Worm (Caenorhabditis elegans): ENCODE measurements around the gene T28A8.8.

T28A8.8 gene

ce11 chrIII:13474482-13474881 lies 28.1 kb upstream of the T28A8.8 start (continued):
- TF ChIP-seq unc-55 (GFP tag; optimal IDR thresholded peaks at IDR 0.05) (no peak), ceh-19 (GFP tag; optimal IDR thresholded peaks at IDR 0.05) (no peak), madf-2 (tag; optimal IDR thresholded peaks at IDR 0.05) (no peak), pros-1 (tag; optimal IDR thresholded peaks at IDR 0.05) (no peak), dve-1 (tag; optimal IDR thresholded peaks at IDR 0.05) (no peak), fax-1 (tag; optimal IDR thresholded peaks at IDR 0.05) (peak; percentile 57), tbx-7 (tag; optimal IDR thresholded peaks at IDR 0.05) (peak; percentile 85), ceh-22 (tag; optimal IDR thresholded peaks at IDR 0.05) (no peak), ceh-9 (tag; optimal IDR thresholded peaks at IDR 0.05) (no peak), pat-9 (tag; optimal IDR thresholded peaks at IDR 0.05) (no peak), ceh-6 (GFP tag; optimal IDR thresholded peaks at IDR 0.05) (peak; percentile 13), lim-6 (tag; optimal IDR thresholded peaks at IDR 0.05) (no peak), lin-11 (tag; optimal IDR thresholded peaks at IDR 0.05) (no peak), K09A11.1 (tag; optimal IDR thresholded peaks at IDR 0.05; ENCODE audit: insufficient read depth) (no peak), hlh-13 (GFP tag; optimal IDR thresholded peaks at IDR 0.05) (no peak), ttx-3 (tag; optimal IDR thresholded peaks at IDR 0.05) (no peak), pag-3 (tag; optimal IDR thresholded peaks at IDR 0.05; ENCODE audit: borderline replicate concordance) (no peak), C08G9.2 (tag; optimal IDR thresholded peaks at IDR 0.05) (peak; percentile 79), hlh-8 (tag; optimal IDR thresholded peaks at IDR 0.05) (peak; percentile 44), hlh-15 (tag; optimal IDR thresholded peaks at IDR 0.05) (no peak), fkh-10 (GFP tag; optimal IDR thresholded peaks at IDR 0.05) (no peak), hlh-6 (tag; optimal IDR thresholded peaks at IDR 0.05) (no peak), zip-5 (tag; optimal IDR thresholded peaks at IDR 0.05) (peak; percentile 78), ceh-31 (tag; optimal IDR thresholded peaks at IDR 0.05) (peak; percentile 84), elt-2 (tag; optimal IDR thresholded peaks at IDR 0.05) (peak; percentile 59), pha-4 (tag; optimal IDR thresholded peaks at IDR 0.05) (no peak), pha-2 (tag; optimal IDR thresholded peaks at IDR 0.05) (no peak), pqm-1 (tag; optimal IDR thresholded peaks at IDR 0.05) (no peak), unc-3 (GFP tag; conservative IDR thresholded peaks at IDR 0.05) (no peak), unc-3 (tag; optimal IDR thresholded peaks at IDR 0.05) (no peak), sdc-2 (tag; optimal IDR thresholded peaks at IDR 0.05) (no peak), ets-4 (tag; optimal IDR thresholded peaks at IDR 0.05) (peak; percentile 32)

ce11 chrIII:13476682-13477081 lies 25.9 kb upstream of the T28A8.8 start, which contains the start of gene T27E9.6:
Gene T27E9.6 (minus strand): TSS chrIII:13476782.
- TF ChIP-seq odd-2 (tag; optimal IDR thresholded peaks at IDR 0.05) (no peak), ets-4 (tag; optimal IDR thresholded peaks at IDR 0.05) (no peak), F13H6.1 (tag; optimal IDR thresholded peaks at IDR 0.05) (no peak), K09A11.1 (tag; optimal IDR thresholded peaks at IDR 0.05; ENCODE audit: insufficient read depth) (no peak), ref-2 (tag; optimal IDR thresholded peaks at IDR 0.05) (no peak), C08G9.2 (tag; optimal IDR thresholded peaks at IDR 0.05) (no peak), syd-9 (tag; optimal IDR thresholded peaks at IDR 0.05) (no peak), tbx-2 (tag; optimal IDR thresholded peaks at IDR 0.05) (no peak), npax-4 (tag; optimal IDR thresholded peaks at IDR 0.05) (no peak), ceh-48 (tag; optimal IDR thresholded peaks at IDR 0.05) (no peak), ahr-1 (tag; optimal IDR thresholded peaks at IDR 0.05) (no peak), ttx-3 (tag; optimal IDR thresholded peaks at IDR 0.05) (no peak), hlh-30 (tag; optimal IDR thresholded peaks at IDR 0.05; ENCODE audit: insufficient read depth) (no peak), tbx-7 (tag; optimal IDR thresholded peaks at IDR 0.05) (no peak), ceh-19 (GFP tag; optimal IDR thresholded peaks at IDR 0.05) (no peak), Y22D7AL.16 (tag; optimal IDR thresholded peaks at IDR 0.05) (no peak), nhr-11 (tag; optimal IDR thresholded peaks at IDR 0.05) (no peak), hlh-6 (tag; optimal IDR thresholded peaks at IDR 0.05) (no peak), pax-1 (tag; optimal IDR thresholded peaks at IDR 0.05) (no peak)

Data from whole organism, late embryonic.